Worm (Caenorhabditis elegans) whole organism, L3 larva: ENCODE measurements around the gene spp-21.

ENCODE experiments used
- R02D3.7 ChIP-seq: fragments of 150-350 bp; optimal IDR thresholded peaks from 2 replicates; lab custom pipeline; 2014; ENCODE audit warnings: missing biosample characterization, missing genetic modification characterization
- ZK546.5 ChIP-seq: sonication (generic microtip); optimal IDR thresholded peaks from 2 replicates; lab custom pipeline; 2017; ENCODE audit warnings: missing biosample characterization, missing genetic modification characterization
- aly-2 ChIP-seq: fragments of 150-350 bp; optimal IDR thresholded peaks from 2 replicates; lab custom pipeline; 2014; ENCODE audit warnings: missing biosample characterization, missing genetic modification characterization
- ama-1 ChIP-seq: fragments of 150-350 bp; optimal IDR thresholded peaks from 2 replicates; lab custom pipeline; 2018
- ceh-82 ChIP-seq: fragments of 150-350 bp; optimal IDR thresholded peaks from 2 replicates; lab custom pipeline; 2014; ENCODE audit warnings: missing biosample characterization, missing genetic modification characterization
- ceh-9 ChIP-seq: sonication (generic microtip); optimal IDR thresholded peaks from 2 replicates; lab custom pipeline; 2018; ENCODE audit warnings: missing biosample characterization, missing genetic modification characterization
- egl-27 ChIP-seq: sonication (generic microtip); optimal IDR thresholded peaks from 4 replicates; lab custom pipeline; 2017; ENCODE audit warnings: missing biosample characterization, missing genetic modification reagents, missing genetic modification characterization
- elt-1 ChIP-seq: fragments of 150-350 bp; optimal IDR thresholded peaks from 2 replicates; lab custom pipeline; 2014; ENCODE audit warnings: missing biosample characterization, missing genetic modification characterization
- elt-2 ChIP-seq: sonication (generic microtip); optimal IDR thresholded peaks from 2 replicates; lab custom pipeline; 2016; ENCODE audit warnings: missing genetic modification reagents, mild to moderate bottlenecking, missing genetic modification characterization, missing compliant biosample characterization
- elt-3 ChIP-seq, 3 experiments: fragments of 150-350 bp in 1 of 3; sonication (generic microtip) in 2 of 3; optimal IDR thresholded peaks; 2 replicates in 2 of 3; 4 replicates in 1 of 3; lab custom pipeline; 2014 to 2017; ENCODE audit warnings: missing biosample characterization in 3 of 3, missing genetic modification characterization in 3 of 3
- eor-1 ChIP-seq, 2 experiments: fragments of 150-350 bp; optimal IDR thresholded peaks; 2 replicates each; lab custom pipeline; 2014 to 2018; ENCODE audit warnings: missing biosample characterization in 2 of 2, missing genetic modification characterization in 2 of 2
- fkh-10 ChIP-seq: sonication (generic microtip); optimal IDR thresholded peaks from 2 replicates; lab custom pipeline; 2017; ENCODE audit warnings: missing biosample characterization, missing genetic modification reagents, missing genetic modification characterization
- fkh-2 ChIP-seq: fragments of 150-350 bp; optimal IDR thresholded peaks from 2 replicates; lab custom pipeline; 2014; ENCODE audit warnings: missing biosample characterization, missing genetic modification reagents, missing genetic modification characterization
- fos-1 ChIP-seq: fragments of 150-350 bp; optimal IDR thresholded peaks from 2 replicates; lab custom pipeline; 2014; ENCODE audit warnings: missing biosample characterization, missing genetic modification characterization
- jun-1 ChIP-seq: fragments of 150-350 bp; optimal IDR thresholded peaks from 2 replicates; lab custom pipeline; 2014; ENCODE audit warnings: missing biosample characterization, missing genetic modification reagents, missing genetic modification characterization
- lin-39 ChIP-seq: fragments of 150-350 bp; optimal IDR thresholded peaks from 2 replicates; lab custom pipeline; 2018; ENCODE audit warnings: missing biosample characterization, missing genetic modification reagents, missing genetic modification characterization
- lsy-12 ChIP-seq: sonication (generic microtip); optimal IDR thresholded peaks from 2 replicates; lab custom pipeline; 2016; ENCODE audit warnings: mild to moderate bottlenecking, missing genetic modification characterization, missing compliant biosample characterization
- mml-1 ChIP-seq: fragments of 150-350 bp; sonication (generic microtip); optimal IDR thresholded peaks from 3 replicates; lab custom pipeline; 2014; ENCODE audit warnings: missing biosample characterization, missing genetic modification characterization
- nhr-11 ChIP-seq: fragments of 150-350 bp; optimal IDR thresholded peaks from 2 replicates; lab custom pipeline; 2014; ENCODE audit warnings: missing biosample characterization, missing genetic modification characterization
- nhr-12 ChIP-seq: fragments of 150-350 bp; optimal IDR thresholded peaks from 2 replicates; lab custom pipeline; 2014; ENCODE audit warnings: missing biosample characterization, missing genetic modification characterization
- nhr-23 ChIP-seq: fragments of 150-350 bp; optimal IDR thresholded peaks from 2 replicates; lab custom pipeline; 2014; ENCODE audit warnings: missing biosample characterization, missing genetic modification reagents, missing genetic modification characterization
- nhr-237 ChIP-seq: fragments of 150-350 bp; optimal IDR thresholded peaks from 2 replicates; lab custom pipeline; 2014; ENCODE audit warnings: missing biosample characterization, missing genetic modification characterization
- nhr-25 ChIP-seq: sonication (generic microtip); optimal IDR thresholded peaks from 2 replicates; lab custom pipeline; 2017; ENCODE audit warnings: missing biosample characterization, missing genetic modification characterization
- nhr-43 ChIP-seq: sonication (generic microtip); optimal IDR thresholded peaks from 2 replicates; lab custom pipeline; 2016; ENCODE audit warnings: mild to moderate bottlenecking, missing genetic modification characterization, missing compliant biosample characterization; ENCODE audit not compliant: poor library complexity, severe bottlenecking
- nhr-77 ChIP-seq: fragments of 150-350 bp; optimal IDR thresholded peaks from 2 replicates; lab custom pipeline; 2014; ENCODE audit warnings: missing biosample characterization, missing genetic modification characterization
- pha-4 ChIP-seq: fragments of 150-350 bp; optimal IDR thresholded peaks from 2 replicates; lab custom pipeline; 2014; ENCODE audit warnings: missing biosample characterization, missing genetic modification reagents, missing genetic modification characterization
- pqm-1 ChIP-seq: fragments of 150-350 bp; optimal IDR thresholded peaks from 2 replicates; lab custom pipeline; 2017; ENCODE audit warnings: missing biosample characterization, missing genetic modification characterization, inconsistent platforms
- sea-2 ChIP-seq: fragments of 150-350 bp; sonication (generic microtip); optimal IDR thresholded peaks from 4 replicates; lab custom pipeline; 2014; ENCODE audit warnings: missing biosample characterization, missing genetic modification reagents, missing genetic modification characterization
- skn-1 ChIP-seq: fragments of 150-350 bp; optimal IDR thresholded peaks from 2 replicates; lab custom pipeline; 2014; ENCODE audit warnings: missing biosample characterization, missing genetic modification characterization
- snpc-4 ChIP-seq: fragments of 150-350 bp; optimal IDR thresholded peaks from 2 replicates; lab custom pipeline; 2014; ENCODE audit warnings: missing biosample characterization, missing genetic modification characterization
- tbx-2 ChIP-seq: sonication (generic microtip); optimal IDR thresholded peaks from 2 replicates; lab custom pipeline; 2016; ENCODE audit warnings: mild to moderate bottlenecking, missing genetic modification characterization, missing compliant biosample characterization
- unc-39 ChIP-seq: sonication (generic microtip); optimal IDR thresholded peaks from 4 replicates; lab custom pipeline; 2017; ENCODE audit warnings: missing biosample characterization, missing genetic modification characterization
- ztf-11 ChIP-seq: fragments of 150-350 bp; optimal IDR thresholded peaks from 2 replicates; lab custom pipeline; 2014; ENCODE audit warnings: missing biosample characterization, missing genetic modification characterization
- ztf-4 ChIP-seq: fragments of 150-350 bp; optimal IDR thresholded peaks from 2 replicates; lab custom pipeline; 2014; ENCODE audit warnings: missing biosample characterization, missing genetic modification characterization

spp-21 gene

ce11 chrX:11489830-11490229 lies at the start of gene spp-21:
Gene spp-21 (plus strand): TSS chrX:11490130.
- TF ChIP-seq elt-1 (tag; lab: Kevin White, UChicago) = no peak
- no peak for TF ChIP-seq elt-2
- TF ChIP-seq R02D3.7 = no peak

- TF ChIP-seq pha-4 (tag; lab: Kevin White, UChicago) (no peak), nhr-12 (tag; lab: Kevin White, UChicago) (no peak)
Measured at ce11 chrX:11446535-11446934, 43.4 kb upstream of the spp-21 start, which contains the start of gene igeg-2. Gene igeg-2 (minus strand): TSS chrX:11446635.

- TF ChIP-seq skn-1 (tag; lab: Kevin White, UChicago) = no peak
- TF ChIP-seq egl-27 (tag; lab: Kevin White, UChicago) = peak; percentile 57
- TF ChIP-seq pqm-1 (tag; lab: Kevin White, UChicago) = peak; percentile 66
- peak; percentile 25 for TF ChIP-seq jun-1 (tag; lab: Kevin White, UChicago)
- TF ChIP-seq elt-2 = peak; percentile 91
Measured at ce11 chrX:11447695-11448094, 42.2 kb upstream of the spp-21 start.

ce11 chrX:11450261-11450660 lies 39.7 kb upstream of the spp-21 start:
- TF ChIP-seq R02D3.7 (peak; percentile 11), pha-4 (tag; lab: Kevin White, UChicago) (no peak), eor-1 (tag; optimal IDR thresholded peaks at IDR 0.05; lab: Kevin White, UChicago) (no peak), nhr-11 (no peak), snpc-4 (tag; lab: Kevin White, UChicago) (no peak), nhr-237 (tag; lab: Kevin White, UChicago) (no peak), fkh-2 (no peak), fos-1 (tag; lab: Kevin White, UChicago) (no peak), lsy-12 (no peak), mml-1 (no peak), nhr-25 (tag; lab: Kevin White, UChicago) (peak; percentile 53), elt-3 (tag; optimal IDR thresholded peaks at IDR 0.05; lab: Kevin White, UChicago) (peak in 2 of 3 experiments; percentile 86 to 93), elt-1 (tag; lab: Kevin White, UChicago) (no peak), ama-1 (no peak), lin-39 (tag; lab: Kevin White, UChicago) (no peak), unc-39 (tag; lab: Kevin White, UChicago) (no peak), aly-2 (tag; lab: Kevin White, UChicago) (no peak), ceh-9 (tag; lab: Kevin White, UChicago) (no peak), tbx-2 (tag; lab: Kevin White, UChicago) (no peak), fkh-10 (GFP tag; lab: Kevin White, UChicago) (no peak), ZK546.5 (tag; lab: Kevin White, UChicago) (no peak), nhr-23 (tag; lab: Kevin White, UChicago) (peak; percentile 25), sea-2 (GFP tag; lab: Kevin White, UChicago) (no peak), nhr-43 (no peak), ceh-82 (tag; lab: Kevin White, UChicago) (no peak)

ce11 chrX:11452316-11452715 lies 37.6 kb upstream of the spp-21 start:
- TF ChIP-seq ztf-4 = no peak
- TF ChIP-seq nhr-77 (tag; lab: Kevin White, UChicago) = no peak
- TF ChIP-seq fkh-2 = no peak
- TF ChIP-seq nhr-25 (tag; lab: Kevin White, UChicago) = peak; percentile 33
- TF ChIP-seq, all 47 proteins: peak for 1

ce11 chrX:11454231-11454630 lies 35.7 kb upstream of the spp-21 start, which contains the start of gene F48C5.2:
Gene F48C5.2 (minus strand): TSS chrX:11454331.
- TF ChIP-seq ztf-11 (tag; lab: Kevin White, UChicago) = no peak
